Fruit fly (Drosophila melanogaster) whole organism, wandering third instar larva: ENCODE measurements around the gene CG10555.

Experiments used
- Abd-B ChIP-seq: fragments of >200 bp; optimal IDR thresholded peaks from 2 replicates; lab custom pipeline; 2017; ENCODE audit warnings: missing biosample characterization, missing genetic modification characterization
- CG32264 ChIP-seq: fragments of 200-800 bp; sonication (Bioruptor generic); optimal IDR thresholded peaks from 2 replicates; lab custom pipeline; 2016; ENCODE audit warnings: missing biosample characterization, missing genetic modification characterization
- CG9705 ChIP-seq: fragments of 200-800 bp; sonication (Bioruptor generic); optimal IDR thresholded peaks from 2 replicates; lab custom pipeline; 2018; ENCODE audit warnings: missing biosample characterization, mild to moderate bottlenecking, missing genetic modification characterization
- CrebA ChIP-seq: fragments of 200-800 bp; sonication (Bioruptor generic); optimal IDR thresholded peaks from 2 replicates; lab custom pipeline; 2016; ENCODE audit warnings: missing biosample characterization, mild to moderate bottlenecking, missing genetic modification characterization, borderline replicate concordance
- Dfd ChIP-seq: fragments of >200 bp; optimal IDR thresholded peaks from 2 replicates; lab custom pipeline; 2017; ENCODE audit warnings: missing biosample characterization, missing genetic modification characterization
- Dif ChIP-seq: fragments of 200-275, 200-300 bp; sonication (Bioruptor generic); optimal IDR thresholded peaks from 2 replicates; lab custom pipeline; 2018; ENCODE audit warnings: missing biosample characterization, missing genetic modification characterization; ENCODE audit not compliant: partially characterized antibody
- GATAd ChIP-seq: sonication (Bioruptor generic); optimal IDR thresholded peaks from 2 replicates; lab custom pipeline; 2016; ENCODE audit warnings: missing biosample characterization, missing genetic modification characterization
- HLH106 ChIP-seq: fragments of 200-800 bp; optimal IDR thresholded peaks from 3 replicates; lab custom pipeline; 2019; ENCODE audit warnings: missing biosample characterization, mild to moderate bottlenecking, missing genetic modification characterization, moderate library complexity
- Hnf4 ChIP-seq: fragments of 200-800 bp; sonication (Bioruptor generic); optimal IDR thresholded peaks from 2 replicates; lab custom pipeline; 2016; ENCODE audit warnings: missing biosample characterization, mild to moderate bottlenecking, missing genetic modification characterization
- Hr78 ChIP-seq: fragments of >200 bp; optimal IDR thresholded peaks from 2 replicates; lab custom pipeline; 2017; ENCODE audit warnings: missing biosample characterization, missing genetic modification characterization
- Hr83 ChIP-seq: fragments of 200-300 bp; sonication (Bioruptor generic); optimal IDR thresholded peaks from 2 replicates; lab custom pipeline; 2016; ENCODE audit warnings: missing biosample characterization, mild to moderate bottlenecking, missing genetic modification characterization, moderate library complexity; ENCODE audit not compliant: poor library complexity, severe bottlenecking
- Jra ChIP-seq: sonication (Bioruptor generic); optimal IDR thresholded peaks from 2 replicates; lab custom pipeline; 2016; ENCODE audit warnings: missing biosample characterization, missing genetic modification characterization
- Mio ChIP-seq: sonication (Bioruptor generic); optimal IDR thresholded peaks from 2 replicates; lab custom pipeline; 2016; ENCODE audit warnings: missing biosample characterization, missing genetic modification characterization
- Myc ChIP-seq: fragments of >200 bp; optimal IDR thresholded peaks from 2 replicates; lab custom pipeline; 2017
- N ChIP-seq: fragments of >200 bp; optimal IDR thresholded peaks from 2 replicates; lab custom pipeline; 2018; ENCODE audit warnings: missing biosample characterization, missing external identifiers, missing genetic modification characterization
- OdsH ChIP-seq: fragments of 200-800 bp; sonication (Bioruptor generic); optimal IDR thresholded peaks from 2 replicates; lab custom pipeline; 2016; ENCODE audit warnings: missing biosample characterization, mild to moderate bottlenecking, missing genetic modification characterization
- Rel ChIP-seq, 2 experiments: fragments of 200-800 bp; sonication (Bioruptor generic) in 1 of 2; optimal IDR thresholded peaks; 2 replicates in 1 of 2; 3 replicates in 1 of 2; lab custom pipeline; 2016 to 2019; ENCODE audit warnings: mild to moderate bottlenecking in 2 of 2, missing biosample characterization in 2 of 2, missing genetic modification characterization in 2 of 2, moderate library complexity in 1 of 2
- Sp1 ChIP-seq: fragments of 200-800 bp; sonication (Bioruptor generic); optimal IDR thresholded peaks from 3 replicates; lab custom pipeline; 2019; ENCODE audit warnings: missing biosample characterization, mild to moderate bottlenecking, missing genetic modification characterization, moderate library complexity
- Vsx2 ChIP-seq: fragments of 200-300, 225-300 bp; sonication (Bioruptor generic); optimal IDR thresholded peaks from 2 replicates; lab custom pipeline; 2018; ENCODE audit warnings: missing biosample characterization, missing genetic modification characterization; ENCODE audit not compliant: partially characterized antibody
- br ChIP-seq: fragments of 200-800 bp; sonication (Bioruptor generic); optimal IDR thresholded peaks from 2 replicates; lab custom pipeline; 2016; ENCODE audit warnings: missing biosample characterization, missing genetic modification characterization
- brk ChIP-seq: fragments of 200-800 bp; sonication (Bioruptor generic); optimal IDR thresholded peaks from 2 replicates; lab custom pipeline; 2016; ENCODE audit warnings: missing biosample characterization, mild to moderate bottlenecking, missing genetic modification characterization
- dl ChIP-seq, 2 experiments: fragments of 175-275, 200-275 bp in 1 of 2; fragments of 200-275 bp in 1 of 2; sonication (Bioruptor generic); optimal IDR thresholded peaks; lab custom pipeline; 2018; ENCODE audit warnings: mild to moderate bottlenecking in 2 of 2, missing biosample characterization in 2 of 2, missing genetic modification characterization in 2 of 2, moderate library complexity in 2 of 2; ENCODE audit not compliant: partially characterized antibody in 2 of 2, insufficient read depth in 1 of 2
- dmrt93B ChIP-seq: fragments of 200-800 bp; sonication (Bioruptor generic); optimal IDR thresholded peaks from 2 replicates; lab custom pipeline; 2018; ENCODE audit warnings: missing biosample characterization, mild to moderate bottlenecking, missing genetic modification characterization
- ey ChIP-seq: fragments of 200-800 bp; sonication (Bioruptor generic); optimal IDR thresholded peaks from 2 replicates; lab custom pipeline; 2016; ENCODE audit warnings: missing biosample characterization, missing genetic modification characterization
- foxo ChIP-seq, 2 experiments: fragments of 200-800 bp; sonication (Bioruptor generic); optimal IDR thresholded peaks; 2 replicates in 1 of 2; 3 replicates in 1 of 2; lab custom pipeline; 2016 to 2017; ENCODE audit warnings: missing biosample characterization in 2 of 2, missing genetic modification characterization in 2 of 2
- fru ChIP-seq: fragments of 200-800 bp; sonication (Bioruptor generic); optimal IDR thresholded peaks from 3 replicates; lab custom pipeline; 2016; ENCODE audit warnings: missing biosample characterization, mild to moderate bottlenecking, missing genetic modification characterization
- h ChIP-seq: fragments of 200-800 bp; sonication (Bioruptor generic); optimal IDR thresholded peaks from 3 replicates; lab custom pipeline; 2016; ENCODE audit warnings: missing biosample characterization, mild to moderate bottlenecking, missing genetic modification characterization
- jim ChIP-seq: fragments of 175-275, 200-325 bp; sonication (Bioruptor generic); optimal IDR thresholded peaks from 2 replicates; lab custom pipeline; 2016; ENCODE audit warnings: missing biosample characterization, mild to moderate bottlenecking, missing genetic modification characterization
- pan ChIP-seq: fragments of >200 bp; optimal IDR thresholded peaks from 2 replicates; lab custom pipeline; 2017
- psq ChIP-seq: fragments of 200-800 bp; sonication (Bioruptor generic); optimal IDR thresholded peaks from 3 replicates; lab custom pipeline; 2017; ENCODE audit warnings: missing biosample characterization, mild to moderate bottlenecking, missing genetic modification characterization, moderate library complexity
- rgr ChIP-seq: fragments of 200-800 bp; sonication (Bioruptor generic); optimal IDR thresholded peaks from 3 replicates; lab custom pipeline; 2016; ENCODE audit warnings: missing biosample characterization, mild to moderate bottlenecking, missing genetic modification characterization
- sage ChIP-seq: fragments of 200-800 bp; sonication (Bioruptor generic); optimal IDR thresholded peaks from 2 replicates; lab custom pipeline; 2016; ENCODE audit warnings: missing biosample characterization, mild to moderate bottlenecking, missing genetic modification characterization
- tai ChIP-seq: sonication (Bioruptor generic); optimal IDR thresholded peaks from 2 replicates; lab custom pipeline; 2016; ENCODE audit warnings: missing biosample characterization, missing genetic modification characterization
- usp ChIP-seq: fragments of >200 bp; optimal IDR thresholded peaks from 2 replicates; lab custom pipeline; 2017; ENCODE audit warnings: missing biosample characterization, missing genetic modification characterization
- woc ChIP-seq: sonication (Bioruptor generic); optimal IDR thresholded peaks from 2 replicates; lab custom pipeline; 2016; ENCODE audit warnings: missing biosample characterization, mild to moderate bottlenecking, missing genetic modification characterization

CG10555 gene

DNA sequence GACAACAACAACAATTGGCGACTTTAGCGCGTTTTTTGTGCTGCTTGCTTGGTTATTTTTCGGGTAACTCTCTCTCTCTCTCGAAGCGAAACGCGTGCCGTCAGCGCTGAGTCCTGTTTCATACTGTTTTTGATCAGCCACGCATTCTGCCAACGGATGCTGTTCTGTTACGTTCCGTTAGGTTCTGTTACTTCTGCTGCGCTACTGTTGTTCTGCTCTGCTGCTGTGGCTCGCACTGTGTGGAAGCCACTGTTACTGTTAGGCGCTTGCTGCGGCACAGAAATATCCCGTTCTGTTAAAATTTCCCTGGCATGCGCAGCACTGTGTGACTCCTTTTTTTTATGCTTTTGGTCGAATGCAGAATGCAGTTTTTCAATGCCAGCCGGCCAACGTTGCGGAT, 31.7 kb upstream of the CG10555 start, which contains the start of gene nAChRalpha3:
Gene nAChRalpha3 (minus strand): TSS at position 101 of the 400 bp plus-strand sequence.
- TF ChIP-seq ey (GFP tag; lab: Kevin White, UChicago) (no peak), CG32264 (GFP tag; lab: Kevin White, UChicago) (no peak), Hnf4 (GFP tag; lab: Kevin White, UChicago) (no peak), fru (no peak), woc (GFP tag; lab: Kevin White, UChicago) (no peak), Sp1 (GFP tag; lab: Kevin White, UChicago) (no peak), Myc (lab: Kevin White, UChicago) (no peak), rgr (GFP tag; lab: Kevin White, UChicago) (no peak), Rel (GFP tag; optimal IDR thresholded peaks at IDR 0.05; lab: Kevin White, UChicago) (no peak), Rel (tag; optimal IDR thresholded peaks at IDR 0.05; lab: Kevin White, UChicago) (no peak), psq (no peak), brk (GFP tag; lab: Kevin White, UChicago) (no peak), Abd-B (GFP tag; lab: Kevin White, UChicago) (no peak), Jra (GFP tag; lab: Kevin White, UChicago) (no peak), CrebA (GFP tag; lab: Kevin White, UChicago) (no peak), Hr78 (GFP tag; lab: Kevin White, UChicago) (no peak), usp (GFP tag; lab: Kevin White, UChicago) (no peak), OdsH (GFP tag; lab: Kevin White, UChicago) (no peak), Vsx2 (GFP tag; lab: Kevin White, UChicago) (no peak), tai (GFP tag; lab: Kevin White, UChicago) (no peak), Dfd (GFP tag; lab: Kevin White, UChicago) (no peak)

- TF ChIP-seq N (GFP tag; lab: Kevin White, UChicago) (no peak), Abd-B (GFP tag; lab: Kevin White, UChicago) (no peak), Myc (lab: Kevin White, UChicago) (no peak), psq (no peak), sage (GFP tag; lab: Kevin White, UChicago) (no peak), Mio (GFP tag; lab: Kevin White, UChicago) (no peak), fru (no peak), Hnf4 (GFP tag; lab: Kevin White, UChicago) (no peak), foxo (GFP tag; optimal IDR thresholded peaks at IDR 0.05; lab: Kevin White, UChicago) (no peak), jim (GFP tag; lab: Kevin White, UChicago) (no peak), Hr78 (GFP tag; lab: Kevin White, UChicago) (no peak), HLH106 (no peak)
Measured at dm6 chrX:8371729-8372128, 27.0 kb upstream of the CG10555 start.

DNA sequence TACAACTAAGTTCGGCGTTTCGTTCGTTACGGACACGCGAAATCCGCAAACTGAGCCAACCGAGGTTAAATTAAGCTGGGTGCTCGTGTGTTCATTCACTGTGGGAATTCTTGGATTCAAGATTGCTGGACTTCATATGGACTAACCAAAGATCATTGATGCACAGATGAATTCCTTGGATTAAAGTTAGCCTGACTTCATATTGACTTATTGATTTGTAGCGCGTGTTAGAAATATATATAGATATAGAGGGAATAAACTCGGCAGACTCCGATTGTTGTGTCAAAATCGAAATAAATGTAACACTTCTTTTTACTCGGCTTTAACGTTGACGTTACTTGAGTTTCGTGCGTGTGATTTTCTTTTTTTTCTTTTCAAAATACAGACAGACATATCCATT, 13.3 kb upstream of the CG10555 start, which contains the start of gene CG1387:
Gene CG1387 (plus strand): TSS at position 301 of the 400 bp plus-strand sequence.
- TF ChIP-seq woc (GFP tag; lab: Kevin White, UChicago): no peak
- no peak for TF ChIP-seq GATAd (GFP tag; lab: Kevin White, UChicago)
- TF ChIP-seq dmrt93B: no peak
- TF ChIP-seq tai (GFP tag; lab: Kevin White, UChicago): no peak
- TF ChIP-seq Mio (GFP tag; lab: Kevin White, UChicago): no peak
- no peak for TF ChIP-seq ey (GFP tag; lab: Kevin White, UChicago)
- TF ChIP-seq foxo (GFP tag; optimal IDR thresholded peaks at IDR 0.05; lab: Kevin White, UChicago): no peak
- no peak for TF ChIP-seq Vsx2 (GFP tag; lab: Kevin White, UChicago)
- no peak for TF ChIP-seq Hnf4 (GFP tag; lab: Kevin White, UChicago)
- no peak for TF ChIP-seq Hr83 (GFP tag; lab: Kevin White, UChicago)
- TF ChIP-seq Dfd (GFP tag; lab: Kevin White, UChicago): no peak
- no peak for TF ChIP-seq Sp1 (GFP tag; lab: Kevin White, UChicago)
- no peak for TF ChIP-seq br
- no peak for TF ChIP-seq Dif (GFP tag; lab: Kevin White, UChicago)
- TF ChIP-seq rgr (GFP tag; lab: Kevin White, UChicago): no peak
- TF ChIP-seq h: no peak
- no peak for TF ChIP-seq Myc (lab: Kevin White, UChicago)

dm6 chrX:8396611-8397010, 2.1 kb upstream of the CG10555 start:
- TF ChIP-seq sage (GFP tag; lab: Kevin White, UChicago) (no peak), CG9705 (GFP tag; lab: Kevin White, UChicago) (no peak), pan (lab: Kevin White, UChicago) (no peak), GATAd (GFP tag; lab: Kevin White, UChicago) (no peak), OdsH (GFP tag; lab: Kevin White, UChicago) (no peak), Dfd (GFP tag; lab: Kevin White, UChicago) (no peak), Rel (GFP tag; optimal IDR thresholded peaks at IDR 0.05; lab: Kevin White, UChicago) (no peak), Rel (tag; optimal IDR thresholded peaks at IDR 0.05; lab: Kevin White, UChicago) (no peak), CG32264 (GFP tag; lab: Kevin White, UChicago) (no peak), Myc (lab: Kevin White, UChicago) (no peak), fru (no peak), dl (GFP tag; optimal IDR thresholded peaks at IDR 0.05; lab: Kevin White, UChicago; ENCODE audit: insufficient read depth in 1 of 2, partially characterized antibody in 2 of 2) (no peak), psq (no peak), N (GFP tag; lab: Kevin White, UChicago) (no peak), HLH106 (no peak), Sp1 (GFP tag; lab: Kevin White, UChicago) (no peak), woc (GFP tag; lab: Kevin White, UChicago) (no peak)
